Worm (Caenorhabditis elegans): Measurements from ENCODE around the gene abf-6.

DNA sequence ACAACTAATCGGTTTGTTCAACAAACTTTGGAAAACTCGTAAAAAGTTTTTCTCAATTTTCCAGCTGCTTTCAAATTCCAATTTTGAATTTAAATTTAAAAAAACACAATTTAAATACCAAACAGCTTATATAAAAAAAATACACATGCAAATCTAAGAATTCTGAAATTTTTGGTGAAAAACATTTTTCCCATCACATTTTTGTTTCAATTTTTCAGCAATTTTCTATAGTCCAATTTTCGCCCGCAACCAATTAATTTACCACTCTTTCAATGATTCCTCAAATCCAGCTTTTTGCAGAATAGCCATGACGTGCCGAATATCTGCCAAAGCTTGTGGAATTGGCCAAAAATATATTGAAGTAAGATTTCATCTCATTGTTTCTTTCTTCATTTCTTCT, 32.1 kb upstream of the abf-6 start, which contains the start of gene cept-1:
- TF ChIP-seq flt-1 (GFP tag; IDR thresholded peaks at IDR 0.05) (no peak), hnd-1 (tag; optimal IDR thresholded peaks at IDR 0.05) (no peak), ceh-36 (tag; optimal IDR thresholded peaks at IDR 0.05) (no peak)

All from whole organism, early embryonic.